Worm (Caenorhabditis elegans) whole organism, L4 larva: ENCODE results near the gene ZK822.9.

Experiments
- D1046.2 ChIP-seq: fragments of 200-800 bp; sonication (Bioruptor generic); IDR thresholded peaks from 2 replicates; pipeline ENCODE4 v1.3.6; 2022; ENCODE audit warnings: missing genetic modification characterization, missing compliant biosample characterization
- F10B5.3 ChIP-seq: sonication (generic microtip); optimal IDR thresholded peaks from 2 replicates; lab custom pipeline; 2016; ENCODE audit warnings: mild to moderate bottlenecking, missing genetic modification characterization, missing compliant biosample characterization
- F26F4.8 ChIP-seq: fragments of 200-800 bp; sonication (Bioruptor generic); conservative IDR thresholded peaks from 2 replicates; pipeline ENCODE4 v1.3.6; 2022; ENCODE audit warnings: missing genetic modification characterization, missing compliant biosample characterization
- F44E2.7 ChIP-seq: fragments of 200-800 bp; sonication (Bioruptor generic); IDR thresholded peaks from 2 replicates; pipeline ENCODE4 v2.1.2; 2022; ENCODE audit warnings: missing genetic modification characterization, missing compliant biosample characterization
- T26A8.4 ChIP-seq: fragments of 200-800 bp; sonication (Bioruptor generic); IDR thresholded peaks from 2 replicates; pipeline ENCODE4 v1.3.6; 2022; ENCODE audit warnings: missing genetic modification characterization, missing compliant biosample characterization
- Y105C5A.15 ChIP-seq: fragments of 200-800 bp; sonication (Bioruptor generic); IDR thresholded peaks from 2 replicates; pipeline ENCODE4 v1.3.6; 2022; ENCODE audit warnings: missing genetic modification characterization, missing compliant biosample characterization
- aha-1 ChIP-seq: fragments of 150-350 bp; peaks from one replicate; lab custom pipeline; 2014; ENCODE audit warnings: missing biosample characterization, missing genetic modification characterization
- aly-2 ChIP-seq: sonication (generic microtip); optimal IDR thresholded peaks from 2 replicates; lab custom pipeline; 2018; ENCODE audit warnings: missing biosample characterization, missing genetic modification characterization
- arid-1 ChIP-seq: fragments of 200-800 bp; sonication (Bioruptor generic); conservative IDR thresholded peaks from 2 replicates; pipeline ENCODE4 v1.3.6; 2022; ENCODE audit warnings: missing genetic modification reagents, missing genetic modification characterization, missing compliant biosample characterization
- ceh-44 ChIP-seq: fragments of 200-800 bp; sonication (Bioruptor generic); IDR thresholded peaks from 2 replicates; pipeline ENCODE4 v1.3.6; 2022; ENCODE audit warnings: missing genetic modification reagents, missing genetic modification characterization, missing compliant biosample characterization
- ceh-82 ChIP-seq: sonication (generic microtip); optimal IDR thresholded peaks from 2 replicates; lab custom pipeline; 2017; ENCODE audit warnings: missing biosample characterization, missing genetic modification characterization
- cey-2 ChIP-seq: sonication (generic microtip); optimal IDR thresholded peaks from 3 replicates; lab custom pipeline; 2017; ENCODE audit warnings: missing genetic modification characterization, mild to moderate bottlenecking, missing compliant biosample characterization, antibody characterized with exemption, borderline replicate concordance; ENCODE audit not compliant: insufficient read depth
- daf-16 ChIP-seq, 3 experiments: sonication (generic microtip); optimal IDR thresholded peaks; 2 replicates each; lab custom pipeline; 2016 to 2017; ENCODE audit warnings: missing genetic modification characterization in 3 of 3, missing genetic modification reagents in 3 of 3, mild to moderate bottlenecking in 2 of 3, missing compliant biosample characterization in 2 of 3, missing biosample characterization in 1 of 3, moderate library complexity in 1 of 3
- daf-19 ChIP-seq: fragments of 200-800 bp; sonication (Bioruptor generic); conservative IDR thresholded peaks from 2 replicates; pipeline ENCODE4 v1.3.6; 2022; ENCODE audit warnings: missing genetic modification characterization, missing compliant biosample characterization
- duxl-1 ChIP-seq: sonication (generic microtip); optimal IDR thresholded peaks from 2 replicates; lab custom pipeline; 2016; ENCODE audit warnings: mild to moderate bottlenecking, missing genetic modification characterization, moderate library complexity, missing compliant biosample characterization; ENCODE audit not compliant: poor library complexity
- dve-1 ChIP-seq: sonication (generic microtip); optimal IDR thresholded peaks from 2 replicates; lab custom pipeline; 2017; ENCODE audit warnings: antibody characterized with exemption, mild to moderate bottlenecking, missing genetic modification characterization, missing compliant biosample characterization; ENCODE audit not compliant: insufficient read depth
- gei-8 ChIP-seq: fragments of 200-800 bp; sonication (Bioruptor generic); optimal IDR thresholded peaks from 2 replicates; lab custom pipeline; 2018; ENCODE audit warnings: mild to moderate bottlenecking, missing genetic modification characterization, missing compliant biosample characterization
- hmg-1.1 ChIP-seq: fragments of 200-800 bp; sonication (Bioruptor generic); IDR thresholded peaks from 2 replicates; pipeline ENCODE4 v1.3.6; 2022; ENCODE audit warnings: missing genetic modification reagents, missing genetic modification characterization, missing compliant biosample characterization
- lim-7 ChIP-seq: fragments of 200-800 bp; sonication (Bioruptor generic); IDR thresholded peaks from 2 replicates; pipeline ENCODE4 v1.3.6; 2022; ENCODE audit warnings: missing genetic modification characterization, missing compliant biosample characterization
- lin-13 ChIP-seq: fragments of 150-350 bp; optimal IDR thresholded peaks from 2 replicates; lab custom pipeline; 2014; ENCODE audit warnings: missing biosample characterization, missing genetic modification reagents, missing genetic modification characterization
- lin-39 ChIP-seq: fragments of 150-350 bp; optimal IDR thresholded peaks from 2 replicates; lab custom pipeline; 2014; ENCODE audit warnings: missing biosample characterization, missing genetic modification reagents, missing genetic modification characterization
- mdl-1 ChIP-seq, 2 experiments: fragments of 150-350 bp in 1 of 2; sonication (generic microtip) in 1 of 2; optimal IDR thresholded peaks; 2 replicates each; lab custom pipeline; 2014 to 2017; ENCODE audit warnings: missing biosample characterization in 2 of 2, missing genetic modification characterization in 2 of 2
- mdt-29 ChIP-seq: fragments of 200-800 bp; sonication (Bioruptor generic); IDR thresholded peaks from 2 replicates; pipeline ENCODE4 v1.3.6; 2022; ENCODE audit warnings: missing genetic modification reagents, missing genetic modification characterization, missing compliant biosample characterization
- mxl-3 ChIP-seq: fragments of 200-800 bp; sonication (Bioruptor generic); optimal IDR thresholded peaks from 2 replicates; lab custom pipeline; 2018; ENCODE audit warnings: mild to moderate bottlenecking, missing genetic modification characterization, missing compliant biosample characterization
- nhr-10 ChIP-seq: fragments of 150-350 bp; optimal IDR thresholded peaks from 2 replicates; lab custom pipeline; 2014; ENCODE audit warnings: missing biosample characterization, missing genetic modification characterization
- nhr-102 ChIP-seq: sonication (generic microtip); optimal IDR thresholded peaks from 2 replicates; lab custom pipeline; 2016; ENCODE audit warnings: mild to moderate bottlenecking, missing genetic modification characterization, moderate library complexity, missing compliant biosample characterization
- nhr-237 ChIP-seq: sonication (generic microtip); optimal IDR thresholded peaks from 2 replicates; lab custom pipeline; 2017; ENCODE audit warnings: missing biosample characterization, missing genetic modification characterization
- nhr-48 ChIP-seq: sonication (generic microtip); optimal IDR thresholded peaks from 2 replicates; lab custom pipeline; 2016; ENCODE audit warnings: mild to moderate bottlenecking, missing genetic modification characterization, missing compliant biosample characterization
- php-3 ChIP-seq: fragments of 200-800 bp; sonication (Bioruptor generic); IDR thresholded peaks from 2 replicates; pipeline ENCODE4 v1.3.6; 2022; ENCODE audit warnings: missing genetic modification reagents, missing genetic modification characterization, missing compliant biosample characterization
- rbr-2 ChIP-seq: sonication (generic microtip); optimal IDR thresholded peaks from 2 replicates; lab custom pipeline; 2016; ENCODE audit warnings: missing genotype, missing genetic modification characterization, missing compliant biosample characterization
- sdz-12 ChIP-seq: fragments of 200-800 bp; sonication (Bioruptor generic); optimal IDR thresholded peaks from 2 replicates; lab custom pipeline; 2018; ENCODE audit warnings: mild to moderate bottlenecking, missing genetic modification characterization, missing compliant biosample characterization
- snpc-1.2 ChIP-seq: fragments of 200-800 bp; sonication (Bioruptor generic); IDR thresholded peaks from 2 replicates; pipeline ENCODE4 v1.3.6; 2022; ENCODE audit warnings: missing genetic modification reagents, missing genetic modification characterization, missing compliant biosample characterization
- snpc-4 ChIP-seq: fragments of 150-350 bp; optimal IDR thresholded peaks from 2 replicates; lab custom pipeline; 2014; ENCODE audit warnings: missing biosample characterization, missing genetic modification characterization
- spr-3 ChIP-seq: fragments of 200-800 bp; sonication (Bioruptor generic); optimal IDR thresholded peaks from 2 replicates; lab custom pipeline; 2018; ENCODE audit warnings: mild to moderate bottlenecking, missing genetic modification characterization, missing compliant biosample characterization
- tag-97 ChIP-seq: fragments of 200-800 bp; sonication (Bioruptor generic); IDR thresholded peaks from 2 replicates; pipeline ENCODE4 v1.3.6; 2022; ENCODE audit warnings: missing genetic modification characterization, missing compliant biosample characterization
- tra-1 ChIP-seq: fragments of 200-800 bp; sonication (Bioruptor generic); IDR thresholded peaks from 2 replicates; pipeline ENCODE4 v1.3.6; 2022; ENCODE audit warnings: missing genetic modification reagents, missing genetic modification characterization, missing compliant biosample characterization
- unc-130 ChIP-seq: sonication (generic microtip); optimal IDR thresholded peaks from 2 replicates; lab custom pipeline; 2016; ENCODE audit warnings: missing genetic modification reagents, missing genetic modification characterization, missing compliant biosample characterization
- unc-39 ChIP-seq: sonication (generic microtip); optimal IDR thresholded peaks from 2 replicates; lab custom pipeline; 2017; ENCODE audit warnings: missing biosample characterization, missing genetic modification characterization
- unc-62 ChIP-seq, 3 experiments: fragments of 150-350 bp in 1 of 3; sonication (generic microtip); optimal IDR thresholded peaks in 2 of 3; peaks in 1 of 3; 1 replicate in 1 of 3; 2 replicates in 2 of 3; lab custom pipeline; 2014 to 2017; ENCODE audit warnings: missing biosample characterization in 3 of 3, missing genetic modification characterization in 3 of 3, missing genetic modification reagents in 3 of 3, missing genotype in 1 of 3
- zfp-2 ChIP-seq: sonication (generic microtip); optimal IDR thresholded peaks from 2 replicates; lab custom pipeline; 2016; ENCODE audit warnings: mild to moderate bottlenecking, missing genetic modification characterization, missing compliant biosample characterization
- ztf-11 ChIP-seq: fragments of 150-350 bp; optimal IDR thresholded peaks from 2 replicates; lab custom pipeline; 2014; ENCODE audit warnings: missing biosample characterization, missing genetic modification characterization
- ztf-7 ChIP-seq: fragments of 150-350 bp; optimal IDR thresholded peaks from 2 replicates; lab custom pipeline; 2014; ENCODE audit warnings: missing biosample characterization, missing genetic modification characterization

ZK822.9 gene

ce11 chrIV:11928388-11928787, 12.6 kb downstream of the ZK822.9 start (continued):
- TF ChIP-seq F26F4.8 (GFP tag; lab: Robert Waterston, UW), result peak; percentile 59; the same call in 1 of the 2 replicates
- peak in 1 of 2 experiments; percentile 29 for TF ChIP-seq daf-16 (GFP tag; optimal IDR thresholded peaks at IDR 0.05; lab: Kevin White, UChicago)
- peak; percentile 22 for TF ChIP-seq daf-16 (tag; optimal IDR thresholded peaks at IDR 0.05; lab: Kevin White, UChicago)
- TF ChIP-seq hmg-1.1 (GFP tag; lab: Robert Waterston, UW), result peak; percentile 68
- TF ChIP-seq snpc-4, result no peak
- 0 out of 2 replicates have a peak, but pooled peaks have one; percentile 26 for TF ChIP-seq D1046.2 (GFP tag; lab: Robert Waterston, UW)
- 0 out of 2 replicates have a peak, but pooled peaks have one; percentile 33 for TF ChIP-seq tra-1 (GFP tag; lab: Robert Waterston, UW)
- peak; percentile 56 for TF ChIP-seq T26A8.4 (GFP tag; lab: Robert Waterston, UW)
- TF ChIP-seq rbr-2 (tag; lab: Kevin White, UChicago), result peak; percentile 45
- no peak for TF ChIP-seq gei-8 (GFP tag; lab: Kevin White, UChicago)
- no peak for TF ChIP-seq ceh-82 (tag; lab: Kevin White, UChicago)
- TF ChIP-seq ztf-11 (tag; lab: Kevin White, UChicago), result no peak
- peak; percentile 71 for TF ChIP-seq arid-1 (GFP tag; lab: Robert Waterston, UW)
- peak; percentile 91 for TF ChIP-seq snpc-1.2 (GFP tag; lab: Robert Waterston, UW)
- peak; percentile 21 for TF ChIP-seq nhr-102 (tag; lab: Kevin White, UChicago)
- peak; percentile 69; the same call in 1 of the 2 replicates for TF ChIP-seq ceh-44 (GFP tag; lab: Robert Waterston, UW)
- peak; percentile 53 for TF ChIP-seq mxl-3 (GFP tag; lab: Kevin White, UChicago)
- peak; percentile 96 for TF ChIP-seq aha-1 (tag; lab: Kevin White, UChicago)
- TF ChIP-seq duxl-1 (tag; lab: Kevin White, UChicago), result peak; percentile 63
- TF ChIP-seq cey-2 (tag; lab: Kevin White, UChicago), result no peak
- no peak for TF ChIP-seq zfp-2 (tag; lab: Kevin White, UChicago)
- peak; percentile 6 for TF ChIP-seq nhr-48
- TF ChIP-seq unc-39 (tag; lab: Kevin White, UChicago), result no peak

ce11 chrIV:11930572-11930971, 14.8 kb downstream of the ZK822.9 start, which contains the start of gene nhx-9:
Gene nhx-9 (plus strand): TSS chrIV:11930872.
- TF ChIP-seq lin-39 (tag; lab: Kevin White, UChicago), result no peak
- TF ChIP-seq php-3, result no peak
- no peak for TF ChIP-seq F26F4.8 (GFP tag; lab: Robert Waterston, UW)
- TF ChIP-seq T26A8.4 (GFP tag; lab: Robert Waterston, UW), result no peak
- no peak for TF ChIP-seq unc-130 (GFP tag; lab: Kevin White, UChicago)
- no peak for TF ChIP-seq dve-1
- no peak for TF ChIP-seq spr-3 (GFP tag; lab: Kevin White, UChicago)
- no peak for TF ChIP-seq lin-13 (GFP tag; lab: Kevin White, UChicago)
- TF ChIP-seq daf-19 (GFP tag; lab: Robert Waterston, UW), result no peak
- no peak for TF ChIP-seq Y105C5A.15 (GFP tag; lab: Robert Waterston, UW)
- no peak for TF ChIP-seq D1046.2 (GFP tag; lab: Robert Waterston, UW)
- TF ChIP-seq ceh-82 (tag; lab: Kevin White, UChicago), result no peak

- no peak for TF ChIP-seq nhr-10
- TF ChIP-seq mdt-29, result no peak
- no peak for TF ChIP-seq tra-1 (GFP tag; lab: Robert Waterston, UW)
- TF ChIP-seq, all 104 proteins: peak for 0
Observed at ce11 chrIV:11937087-11937486, 21.3 kb downstream of the ZK822.9 start, which contains the start of gene slc-5A12. Gene slc-5A12 (plus strand): TSS chrIV:11937419.

ce11 chrIV:11938554-11938953, 22.8 kb downstream of the ZK822.9 start:
- TF ChIP-seq aly-2 (tag; lab: Kevin White, UChicago) (no peak), F44E2.7 (GFP tag; lab: Robert Waterston, UW) (no peak), unc-62 (GFP tag; optimal IDR thresholded peaks at IDR 0.05 in 1 of 2; lab: Kevin White, UChicago) (peak in 1 of 2 experiments; percentile 71), unc-62 (tag; optimal IDR thresholded peaks at IDR 0.05; lab: Kevin White, UChicago) (no peak), lim-7 (GFP tag; lab: Robert Waterston, UW) (no peak), nhr-237 (tag; lab: Kevin White, UChicago) (no peak), tag-97 (GFP tag; lab: Robert Waterston, UW) (no peak), F26F4.8 (GFP tag; lab: Robert Waterston, UW) (no peak), mdl-1 (tag; optimal IDR thresholded peaks at IDR 0.05; lab: Kevin White, UChicago) (no peak), ztf-7 (tag; lab: Kevin White, UChicago) (no peak), F10B5.3 (tag; lab: Kevin White, UChicago) (no peak), mdt-29 (peak; percentile 27; the same call in 1 of the 2 replicates), T26A8.4 (GFP tag; lab: Robert Waterston, UW) (peak; percentile 38; the same call in 1 of the 2 replicates), sdz-12 (GFP tag; lab: Kevin White, UChicago) (no peak), lin-13 (GFP tag; lab: Kevin White, UChicago) (no peak)
- TF ChIP-seq, all 104 proteins: peak for 3
